Fruit fly (Drosophila melanogaster) whole organism, embryonic: Measurements from ENCODE around the gene Sec20.

Experiments
- Abd-B ChIP-seq: fragments of 200-800 bp; sonication (Bioruptor generic); optimal IDR thresholded peaks from 2 replicates; lab custom pipeline; 2018; ENCODE audit warnings: missing biosample characterization, mild to moderate bottlenecking, missing genetic modification characterization, moderate library complexity
- B-H2 ChIP-seq: fragments of 200-800 bp; sonication (Bioruptor generic); optimal IDR thresholded peaks from 2 replicates; lab custom pipeline; 2018; ENCODE audit warnings: missing biosample characterization, mild to moderate bottlenecking, missing genetic modification characterization
- Bgb ChIP-seq: fragments of 200-800 bp; sonication (Bioruptor generic); IDR thresholded peaks from 2 replicates; pipeline ENCODE4 v1.3.6; 2022; ENCODE audit warnings: missing biosample characterization, missing genetic modification characterization; ENCODE audit not compliant: partially characterized antibody
- CG1024 ChIP-seq: fragments of 200-800 bp; sonication (Bioruptor generic); IDR thresholded peaks from 2 replicates; pipeline ENCODE4 v1.3.6; 2022; ENCODE audit warnings: missing biosample characterization, missing genetic modification characterization
- CG14710 ChIP-seq: fragments of 200-800 bp; sonication (Bioruptor generic); optimal IDR thresholded peaks from 3 replicates; lab custom pipeline; 2019; ENCODE audit warnings: missing biosample characterization, mild to moderate bottlenecking, missing genetic modification characterization, moderate library complexity
- CG15269 ChIP-seq: fragments of 200-800 bp; sonication (Bioruptor generic); optimal IDR thresholded peaks from 2 replicates; lab custom pipeline; 2018; ENCODE audit warnings: missing biosample characterization, mild to moderate bottlenecking, missing genetic modification characterization, moderate library complexity
- CG17568 ChIP-seq: fragments of 200-800 bp; sonication (Bioruptor generic); optimal IDR thresholded peaks from 2 replicates; lab custom pipeline; 2018; ENCODE audit warnings: missing biosample characterization, mild to moderate bottlenecking, missing genetic modification characterization, moderate library complexity
- CG1832 ChIP-seq: fragments of 200-800 bp; sonication (Bioruptor generic); optimal IDR thresholded peaks from 2 replicates; lab custom pipeline; 2017; ENCODE audit warnings: missing biosample characterization, mild to moderate bottlenecking, missing genetic modification characterization, inconsistent platforms
- CG18619 ChIP-seq: fragments of 200-800 bp; sonication (Bioruptor generic); optimal IDR thresholded peaks from 3 replicates; lab custom pipeline; 2017; ENCODE audit warnings: missing biosample characterization, mild to moderate bottlenecking, missing genetic modification characterization
- CG2116 ChIP-seq: fragments of 200-800 bp; sonication (Bioruptor generic); optimal IDR thresholded peaks from 3 replicates; lab custom pipeline; 2018; ENCODE audit warnings: missing biosample characterization, mild to moderate bottlenecking, missing genetic modification characterization
- CG2678 ChIP-seq: fragments of 200-800 bp; sonication (Bioruptor generic); optimal IDR thresholded peaks from 3 replicates; lab custom pipeline; 2019; ENCODE audit warnings: missing biosample characterization, mild to moderate bottlenecking, missing genetic modification characterization, moderate library complexity
- CG2712 ChIP-seq: fragments of 200-800 bp; optimal IDR thresholded peaks from 3 replicates; lab custom pipeline; 2019; ENCODE audit warnings: missing biosample characterization, mild to moderate bottlenecking, missing genetic modification characterization, moderate library complexity
- CG30020 ChIP-seq: fragments of 200-800 bp; optimal IDR thresholded peaks from 2 replicates; lab custom pipeline; 2019; ENCODE audit warnings: missing biosample characterization, mild to moderate bottlenecking, missing genetic modification characterization, moderate library complexity
- CG30403 ChIP-seq: fragments of 200-800 bp; sonication (Bioruptor generic); optimal IDR thresholded peaks from 3 replicates; lab custom pipeline; 2016; ENCODE audit warnings: missing biosample characterization, missing genetic modification characterization
- CG3281 ChIP-seq: fragments of 200-800 bp; sonication (Bioruptor generic); optimal IDR thresholded peaks from 3 replicates; lab custom pipeline; 2017; ENCODE audit warnings: missing biosample characterization, mild to moderate bottlenecking, missing genetic modification characterization
- CG3407 ChIP-seq: fragments of 200-800 bp; sonication (Bioruptor generic); optimal IDR thresholded peaks from 2 replicates; lab custom pipeline; 2018; ENCODE audit warnings: missing biosample characterization, mild to moderate bottlenecking, missing genetic modification characterization
- CG34224 ChIP-seq: fragments of 200-800 bp; sonication (Bioruptor generic); IDR thresholded peaks from 3 replicates; pipeline ENCODE4 v1.3.6; 2022; ENCODE audit warnings: missing biosample characterization, missing genetic modification characterization; ENCODE audit not compliant: partially characterized antibody
- CG5245 ChIP-seq: fragments of 200-800 bp; sonication (Bioruptor generic); optimal IDR thresholded peaks from 3 replicates; lab custom pipeline; 2016; ENCODE audit warnings: missing biosample characterization, missing genetic modification characterization
- CG6254 ChIP-seq: fragments of 200-800 bp; sonication (Bioruptor generic); optimal IDR thresholded peaks from 3 replicates; lab custom pipeline; 2017; ENCODE audit warnings: mild to moderate bottlenecking, missing biosample characterization, missing genetic modification reagents, missing genetic modification characterization
- CG6765 ChIP-seq: fragments of 200-800 bp; sonication (Bioruptor generic); optimal IDR thresholded peaks from 3 replicates; lab custom pipeline; 2017; ENCODE audit warnings: missing biosample characterization, mild to moderate bottlenecking, missing genetic modification characterization
- CG8281 ChIP-seq: fragments of 200-800 bp; sonication (Bioruptor generic); optimal IDR thresholded peaks from 2 replicates; lab custom pipeline; 2018; ENCODE audit warnings: missing biosample characterization, mild to moderate bottlenecking, missing genetic modification characterization, moderate library complexity
- Camta ChIP-seq: fragments of 200-800 bp; sonication (Bioruptor generic); optimal IDR thresholded peaks from 2 replicates; lab custom pipeline; 2016; ENCODE audit warnings: missing biosample characterization, missing genetic modification characterization
- ERR ChIP-seq: fragments of 200-800 bp; sonication (Bioruptor generic); optimal IDR thresholded peaks from 2 replicates; lab custom pipeline; 2016; ENCODE audit warnings: missing biosample characterization, missing genetic modification characterization
- Ets97D ChIP-seq: fragments of 200-800 bp; sonication (Bioruptor generic); optimal IDR thresholded peaks from 3 replicates; lab custom pipeline; 2016; ENCODE audit warnings: missing biosample characterization, missing genetic modification characterization
- H15 ChIP-seq: fragments of 200-800 bp; sonication (Bioruptor generic); IDR thresholded peaks from 3 replicates; pipeline ENCODE4 v1.3.6; 2022; ENCODE audit warnings: missing biosample characterization, missing genetic modification characterization
- Hmr ChIP-seq: fragments of 200-800 bp; sonication (Bioruptor generic); optimal IDR thresholded peaks from 3 replicates; lab custom pipeline; 2017; ENCODE audit warnings: mild to moderate bottlenecking, missing biosample characterization, missing genetic modification reagents, missing genetic modification characterization
- Nf-YA ChIP-seq: fragments of 200-800 bp; sonication (Bioruptor generic); IDR thresholded peaks from 2 replicates; pipeline ENCODE4 v1.3.6; 2022; ENCODE audit warnings: missing biosample characterization, missing genetic modification characterization
- Ravus ChIP-seq: fragments of 200-800 bp; sonication (Bioruptor generic); IDR thresholded peaks from 2 replicates; pipeline ENCODE4 v1.3.6; 2022; ENCODE audit warnings: missing biosample characterization, missing genetic modification characterization
- Rx ChIP-seq: fragments of 200-800 bp; sonication (Bioruptor generic); IDR thresholded peaks from 2 replicates; pipeline ENCODE4 v1.3.6; 2022; ENCODE audit warnings: missing biosample characterization, missing genetic modification characterization
- Spps ChIP-seq: fragments of 200-800 bp; sonication (Bioruptor generic); optimal IDR thresholded peaks from 2 replicates; lab custom pipeline; 2018; ENCODE audit warnings: missing biosample characterization, mild to moderate bottlenecking, missing genetic modification characterization
- Tbp ChIP-seq: fragments of >200 bp; optimal IDR thresholded peaks from 2 replicates; lab custom pipeline; 2018; ENCODE audit warnings: missing biosample characterization, missing genetic modification characterization
- Vsx1 ChIP-seq: fragments of 200-800 bp; sonication (Bioruptor generic); optimal IDR thresholded peaks from 2 replicates; lab custom pipeline; 2017; ENCODE audit warnings: missing biosample characterization, mild to moderate bottlenecking, missing genetic modification characterization, missing genetic modification reagents
- chn ChIP-seq: fragments of 200-800 bp; sonication (Bioruptor generic); optimal IDR thresholded peaks from 2 replicates; lab custom pipeline; 2016; ENCODE audit warnings: missing biosample characterization, missing genetic modification characterization
- da ChIP-seq: fragments of 200-800 bp; sonication (Bioruptor generic); optimal IDR thresholded peaks from 2 replicates; lab custom pipeline; 2016; ENCODE audit warnings: missing biosample characterization, missing genetic modification characterization
- ewg ChIP-seq: fragments of 200-800 bp; sonication (Bioruptor generic); optimal IDR thresholded peaks from 3 replicates; lab custom pipeline; 2017; ENCODE audit warnings: mild to moderate bottlenecking, missing biosample characterization, missing genetic modification reagents, missing genetic modification characterization
- ftz-f1 ChIP-seq: fragments of 200-800 bp; sonication (Bioruptor generic); optimal IDR thresholded peaks from 2 replicates; lab custom pipeline; 2016; ENCODE audit warnings: missing biosample characterization, missing genetic modification characterization
- gro ChIP-seq: fragments of 200-800 bp; sonication (Bioruptor generic); optimal IDR thresholded peaks from 2 replicates; lab custom pipeline; 2016; ENCODE audit warnings: missing biosample characterization, missing genetic modification characterization
- jigr1 ChIP-seq: fragments of 200-800 bp; sonication (Bioruptor generic); IDR thresholded peaks from 3 replicates; pipeline ENCODE4 v1.3.6; 2022; ENCODE audit warnings: missing biosample characterization, missing genetic modification characterization
- kni ChIP-seq: fragments of 200-800 bp; sonication (Bioruptor generic); optimal IDR thresholded peaks from 3 replicates; lab custom pipeline; 2017; ENCODE audit warnings: mild to moderate bottlenecking, missing biosample characterization, missing genetic modification reagents, missing genetic modification characterization
- lab ChIP-seq: fragments of 200-800 bp; sonication (Bioruptor generic); optimal IDR thresholded peaks from 3 replicates; lab custom pipeline; 2017; ENCODE audit warnings: missing biosample characterization, missing genetic modification characterization, mild to moderate bottlenecking, moderate library complexity, missing genetic modification reagents
- mam ChIP-seq: fragments of 200-800 bp; sonication (Bioruptor generic); optimal IDR thresholded peaks from 3 replicates; lab custom pipeline; 2016; ENCODE audit warnings: missing biosample characterization, missing genetic modification characterization
- mirr ChIP-seq: fragments of 200-800 bp; sonication (Bioruptor generic); optimal IDR thresholded peaks from 3 replicates; lab custom pipeline; 2018; ENCODE audit warnings: missing biosample characterization, mild to moderate bottlenecking, missing genetic modification characterization
- pnt ChIP-seq: fragments of 200-800 bp; sonication (Bioruptor generic); optimal IDR thresholded peaks from 3 replicates; lab custom pipeline; 2016; ENCODE audit warnings: missing biosample characterization, missing genetic modification characterization
- sna ChIP-seq: fragments of 200-800 bp; sonication (Bioruptor generic); IDR thresholded peaks from 2 replicates; pipeline ENCODE4 v1.3.6; 2022; ENCODE audit warnings: missing biosample characterization, missing genetic modification characterization; ENCODE audit not compliant: partially characterized antibody
- sqz ChIP-seq: fragments of 200-800 bp; sonication (Bioruptor generic); optimal IDR thresholded peaks from 3 replicates; lab custom pipeline; 2018; ENCODE audit warnings: missing biosample characterization, mild to moderate bottlenecking, missing genetic modification characterization
- stwl ChIP-seq: fragments of 200-800 bp; sonication (Bioruptor generic); optimal IDR thresholded peaks from 3 replicates; lab custom pipeline; 2018; ENCODE audit warnings: missing biosample characterization, mild to moderate bottlenecking, missing genetic modification characterization, moderate library complexity
- tll ChIP-seq, 2 experiments: fragments of 200-800 bp in 1 of 2; fragments of >200 bp in 1 of 2; sonication (Bioruptor generic) in 1 of 2; optimal IDR thresholded peaks; 2 replicates each; lab custom pipeline; 2017 to 2019; ENCODE audit warnings: missing biosample characterization in 2 of 2, missing genetic modification characterization in 2 of 2, mild to moderate bottlenecking in 1 of 2, moderate library complexity in 1 of 2
- tup ChIP-seq: fragments of 200-800 bp; sonication (Bioruptor generic); optimal IDR thresholded peaks from 2 replicates; lab custom pipeline; 2016; ENCODE audit warnings: missing biosample characterization, mild to moderate bottlenecking, missing genetic modification characterization, moderate library complexity
- usp ChIP-seq: fragments of >200 bp; optimal IDR thresholded peaks from 2 replicates; lab custom pipeline; 2017; ENCODE audit warnings: missing biosample characterization, missing genetic modification characterization
- wdn ChIP-seq: fragments of 200-800 bp; sonication (Bioruptor generic); IDR thresholded peaks from 2 replicates; pipeline ENCODE4 v1.3.6; 2022; ENCODE audit warnings: missing biosample characterization, missing genetic modification characterization

Sec20 gene

dm6 chr3R:5861218-5861902, 37.0 kb upstream of the Sec20 start (continued):
- TF ChIP-seq CG15269 (tag; lab: Kevin White, UChicago) (peak; percentile 46), gro (peak; percentile 2), wdn (peak; percentile 62; the same call in 1 of the 2 replicates), Camta (GFP tag; lab: Kevin White, UChicago) (no peak), B-H2 (GFP tag; lab: Kevin White, UChicago) (no peak), H15 (GFP tag; lab: Robert Waterston, UW) (no peak), CG14710 (tag; lab: Kevin White, UChicago) (no peak), kni (GFP tag; lab: Kevin White, UChicago) (no peak), Rx (GFP tag; lab: Robert Waterston, UW) (no peak), da (GFP tag; lab: Kevin White, UChicago) (no peak), lab (GFP tag; lab: Kevin White, UChicago) (peak; percentile 38), CG2116 (GFP tag; lab: Kevin White, UChicago) (no peak), Bgb (GFP tag; lab: Robert Waterston, UW) (no peak), Hmr (GFP tag; lab: Kevin White, UChicago) (peak; percentile 34), CG3407 (GFP tag; lab: Kevin White, UChicago) (no peak), mam (GFP tag; lab: Kevin White, UChicago) (peak; percentile 35), stwl (tag; lab: Kevin White, UChicago) (no peak), pnt (GFP tag; lab: Kevin White, UChicago) (no peak), jigr1 (no peak), CG5245 (GFP tag; lab: Kevin White, UChicago) (no peak), CG30020 (tag; lab: Kevin White, UChicago) (no peak), CG2712 (tag; lab: Kevin White, UChicago) (no peak), CG34224 (no peak), usp (GFP tag; lab: Kevin White, UChicago) (no peak), Ravus (GFP tag; lab: Robert Waterston, UW) (no peak), Nf-YA (GFP tag; lab: Robert Waterston, UW) (no peak), Abd-B (GFP tag; lab: Kevin White, UChicago) (no peak), CG18619 (GFP tag; lab: Kevin White, UChicago) (peak; percentile 67), CG2678 (tag; lab: Kevin White, UChicago) (peak; percentile 61), tll (GFP tag; optimal IDR thresholded peaks at IDR 0.05; lab: Kevin White, UChicago) (no peak), chn (no peak), CG1832 (GFP tag; lab: Kevin White, UChicago) (no peak), CG6254 (GFP tag; lab: Kevin White, UChicago) (no peak), CG3281 (GFP tag; lab: Kevin White, UChicago) (peak; percentile 67), mirr (no peak), Tbp (GFP tag; lab: Kevin White, UChicago) (no peak), ftz-f1 (no peak), CG8281 (tag; lab: Kevin White, UChicago) (no peak), ewg (GFP tag; lab: Kevin White, UChicago) (no peak), Spps (no peak), Ets97D (GFP tag; lab: Kevin White, UChicago) (no peak), CG1024 (GFP tag; lab: Robert Waterston, UW) (peak; percentile 22; the same call in 1 of the 2 replicates), Vsx1 (GFP tag; lab: Kevin White, UChicago) (no peak), CG17568 (GFP tag; lab: Kevin White, UChicago) (no peak), ERR (GFP tag; lab: Kevin White, UChicago) (no peak), CG30403 (GFP tag; lab: Kevin White, UChicago) (peak; percentile 69), sqz (GFP tag; lab: Kevin White, UChicago) (no peak), CG6765 (GFP tag; lab: Kevin White, UChicago) (no peak), tup (GFP tag; lab: Kevin White, UChicago) (no peak), sna (GFP tag; lab: Robert Waterston, UW) (no peak)
